Worm (Caenorhabditis elegans) whole organism, mixed stage, embryonic: ENCODE measurements around the gene nlp-21.

ENCODE experiments used
- ceh-83 ChIP-seq: fragments of 200-800 bp; sonication (Bioruptor generic); optimal IDR thresholded peaks from 2 replicates; lab custom pipeline; 2018; ENCODE audit warnings: mild to moderate bottlenecking, missing genetic modification characterization, missing compliant biosample characterization
- elt-3 ChIP-seq: fragments of 150-350 bp; optimal IDR thresholded peaks from 2 replicates; lab custom pipeline; 2014; ENCODE audit warnings: missing biosample characterization, missing genetic modification characterization
- nhr-28 ChIP-seq: fragments of 150-350 bp; optimal IDR thresholded peaks from 2 replicates; lab custom pipeline; 2014; ENCODE audit warnings: missing biosample characterization, missing genetic modification characterization

DNA sequence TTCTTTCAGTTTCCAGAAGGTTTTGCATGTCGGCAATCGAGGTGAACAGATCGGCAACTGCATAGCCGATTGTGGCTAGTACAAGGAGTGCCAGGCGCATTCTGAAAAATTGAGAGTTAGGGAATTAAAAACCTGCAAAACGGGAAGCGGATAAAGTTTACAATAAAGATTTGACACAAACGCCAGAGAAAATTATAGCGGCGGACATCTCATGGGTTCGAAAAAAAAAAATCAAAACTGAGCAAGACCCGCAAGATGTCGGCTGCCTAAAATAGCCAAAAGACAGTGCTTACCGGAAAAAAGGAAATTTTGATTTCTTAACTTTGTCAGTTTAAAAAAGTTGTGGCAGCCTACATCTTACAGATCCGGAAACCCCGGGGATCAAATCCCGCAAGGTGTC is 15.2 kb downstream of the nlp-21 start, which contains the start of gene dpy-18:
- no peak for TF ChIP-seq nhr-28 (tag; lab: Kevin White, UChicago)
- no peak for TF ChIP-seq elt-3 (tag; lab: Kevin White, UChicago)
- no peak for TF ChIP-seq ceh-83
